Worm (Caenorhabditis elegans): ENCODE measurements around the gene C05B5.1.

DNA sequence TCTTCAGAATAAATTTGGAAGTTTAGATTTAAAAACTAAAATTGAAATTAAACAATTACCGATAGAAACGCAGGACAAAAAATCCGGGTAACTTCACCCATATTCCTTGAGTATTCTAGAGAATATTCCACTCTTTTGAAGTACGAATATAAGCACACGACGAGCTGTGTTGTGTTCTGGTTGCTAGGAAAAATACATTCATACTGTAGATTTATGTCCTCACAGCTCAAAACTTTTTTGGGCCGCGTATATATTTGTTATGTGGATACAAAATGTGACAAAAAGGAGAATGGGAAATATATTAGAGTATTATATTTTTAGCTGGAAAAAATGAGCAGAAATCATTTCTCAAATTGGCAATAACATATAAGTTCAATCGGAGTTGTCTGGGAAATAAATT is 45.0 kb upstream of the C05B5.1 start, which contains the start of gene M04D8.5:
- TF ChIP-seq him-1 (tag; optimal IDR thresholded peaks at IDR 0.05) (no peak), dao-5 (tag; optimal IDR thresholded peaks at IDR 0.05) (no peak)
